Fruit fly (Drosophila melanogaster): Measurements from ENCODE around the gene Rpt2.

Rpt2 gene

dm6 chr3R:23920874-23921539 lies 10.4 kb downstream of the Rpt2 start (continued):
- TF ChIP-seq Nf-YC (tag; optimal IDR thresholded peaks at IDR 0.05) = peak; percentile 32
- TF ChIP-seq Hsf (GFP tag; optimal IDR thresholded peaks at IDR 0.05) = peak; percentile 17
- TF ChIP-seq dan (GFP tag; IDR thresholded peaks at IDR 0.05) = no peak
- TF ChIP-seq MBD-R2 (GFP tag; IDR thresholded peaks at IDR 0.05) = peak; percentile 57
- TF ChIP-seq ci (GFP tag; IDR thresholded peaks at IDR 0.05) = peak; percentile 89
- peak; percentile 24 for TF ChIP-seq CG9876 (GFP tag; optimal IDR thresholded peaks at IDR 0.05)
- no peak for TF ChIP-seq sr (GFP tag; IDR thresholded peaks at IDR 0.05)
- no peak for TF ChIP-seq lola (GFP tag; optimal IDR thresholded peaks at IDR 0.05)
- peak; percentile 40 for TF ChIP-seq CG1792 (GFP tag; optimal IDR thresholded peaks at IDR 0.05)
- no peak for TF ChIP-seq fru (optimal IDR thresholded peaks at IDR 0.05)
- peak; percentile 10 for TF ChIP-seq CG8944 (GFP tag; optimal IDR thresholded peaks at IDR 0.05)
- no peak for TF ChIP-seq gsb-n (tag; optimal IDR thresholded peaks at IDR 0.05)
- no peak for TF ChIP-seq CG8359 (GFP tag; optimal IDR thresholded peaks at IDR 0.05; ENCODE audit: borderline replicate concordance)
- TF ChIP-seq CG7928 (GFP tag; optimal IDR thresholded peaks at IDR 0.05) = no peak
- no peak for TF ChIP-seq usp (GFP tag; optimal IDR thresholded peaks at IDR 0.05)
- TF ChIP-seq Fer2 (tag; optimal IDR thresholded peaks at IDR 0.05) = peak; percentile 55
- TF ChIP-seq CG12071 (GFP tag; optimal IDR thresholded peaks at IDR 0.05) = peak; percentile 52
- TF ChIP-seq her (GFP tag; optimal IDR thresholded peaks at IDR 0.05) = peak; percentile 76
- no peak for TF ChIP-seq CG18476 (GFP tag; optimal IDR thresholded peaks at IDR 0.05)
- no peak for TF ChIP-seq maf-S (GFP tag; optimal IDR thresholded peaks at IDR 0.05)
- peak; percentile 81 for TF ChIP-seq HmgZ (tag; optimal IDR thresholded peaks at IDR 0.05)
- peak; percentile 66 for TF ChIP-seq CG11247 (GFP tag; IDR thresholded peaks at IDR 0.05)
- TF ChIP-seq CG1602 (GFP tag; optimal IDR thresholded peaks at IDR 0.05) = no peak
- no peak for TF ChIP-seq org-1 (GFP tag; optimal IDR thresholded peaks at IDR 0.05)
- no peak for TF ChIP-seq psq (GFP tag; optimal IDR thresholded peaks at IDR 0.05)
- TF ChIP-seq CG9727 (GFP tag; optimal IDR thresholded peaks at IDR 0.05) = peak; percentile 24
- no peak for TF ChIP-seq danr (GFP tag; IDR thresholded peaks at IDR 0.05)
- no peak for TF ChIP-seq bbx (GFP tag; IDR thresholded peaks at IDR 0.05; ENCODE audit: partially characterized antibody)
- no peak for TF ChIP-seq yki (optimal IDR thresholded peaks at IDR 0.05)
- no peak for TF ChIP-seq Dip2 (GFP tag; IDR thresholded peaks at IDR 0.05)
- peak; percentile 46 for TF ChIP-seq sd (tag; optimal IDR thresholded peaks at IDR 0.05)
- peak; percentile 19 for TF ChIP-seq CG15696 (tag; optimal IDR thresholded peaks at IDR 0.05)
- no peak for TF ChIP-seq eyg (GFP tag; optimal IDR thresholded peaks at IDR 0.05)
- TF ChIP-seq CG10209 (GFP tag; optimal IDR thresholded peaks at IDR 0.05) = no peak
- peak; percentile 43 for TF ChIP-seq CG15269 (tag; optimal IDR thresholded peaks at IDR 0.05)
- peak; percentile 89 for TF ChIP-seq CG9932 (GFP tag; IDR thresholded peaks at IDR 0.05)
- TF ChIP-seq stwl (tag; optimal IDR thresholded peaks at IDR 0.05) = no peak
- TF ChIP-seq Adf1 (GFP tag; IDR thresholded peaks at IDR 0.05) = peak; percentile 60
- TF ChIP-seq CG17802 (tag; optimal IDR thresholded peaks at IDR 0.05) = no peak
- TF ChIP-seq gem (tag; optimal IDR thresholded peaks at IDR 0.05) = peak; percentile 39
- TF ChIP-seq bcd (GFP tag; optimal IDR thresholded peaks at IDR 0.05) = peak; percentile 36
- TF ChIP-seq dmrt99B (tag; optimal IDR thresholded peaks at IDR 0.05) = no peak
- TF ChIP-seq Dip3 (GFP tag; optimal IDR thresholded peaks at IDR 0.05) = peak; percentile 31
- no peak for TF ChIP-seq CG8290 (GFP tag; optimal IDR thresholded peaks at IDR 0.05)
- TF ChIP-seq CG8290 (tag; optimal IDR thresholded peaks at IDR 0.05) = peak in 1 of 2 experiments; percentile 95
- peak; percentile 35; the same call in 1 of the 2 replicates for TF ChIP-seq onecut (GFP tag; IDR thresholded peaks at IDR 0.05)
- peak; percentile 17 to 59 for TF ChIP-seq Hr51 (GFP tag; optimal IDR thresholded peaks at IDR 0.05)
- TF ChIP-seq Taf1 (GFP tag; IDR thresholded peaks at IDR 0.05) = peak; percentile 67; the same call in 1 of the 2 replicates
- peak; percentile 35 for TF ChIP-seq Sox102F (GFP tag; optimal IDR thresholded peaks at IDR 0.05)
- no peak for TF ChIP-seq corto (GFP tag; optimal IDR thresholded peaks at IDR 0.05)

Data from whole organism, embryonic.